Worm (Caenorhabditis elegans): ENCODE measurements around the gene atg-16.1.

Gene atg-16.1

ce11 chrX:4495814-4496567 lies 33.7 kb upstream of the atg-16.1 start:
- TF ChIP-seq mbf-1 (tag; optimal IDR thresholded peaks at IDR 0.05) (no peak), ZK546.5 (tag; optimal IDR thresholded peaks at IDR 0.05) (no peak), lin-11 (tag; optimal IDR thresholded peaks at IDR 0.05) (no peak), unc-62 (GFP tag; optimal IDR thresholded peaks at IDR 0.05) (no peak), alr-1 (tag; optimal IDR thresholded peaks at IDR 0.05) (no peak), nhr-25 (tag; optimal IDR thresholded peaks at IDR 0.05) (no peak), Y55F3AM.14 (GFP tag; optimal IDR thresholded peaks at IDR 0.05) (no peak), nhr-11 (tag; optimal IDR thresholded peaks at IDR 0.05) (no peak), fos-1 (tag; optimal IDR thresholded peaks at IDR 0.05) (no peak), F13H6.1 (tag; optimal IDR thresholded peaks at IDR 0.05) (no peak), crh-2 (tag; optimal IDR thresholded peaks at IDR 0.05) (no peak)

ce11 chrX:4493439-4494006 lies 31.3 kb upstream of the atg-16.1 start:
- TF ChIP-seq R02D3.7 (tag; optimal IDR thresholded peaks at IDR 0.05) (no peak), zag-1 (tag; optimal IDR thresholded peaks at IDR 0.05) (no peak), nhr-77 (tag; optimal IDR thresholded peaks at IDR 0.05) (no peak), nhr-11 (tag; optimal IDR thresholded peaks at IDR 0.05) (no peak), nhr-129 (tag; optimal IDR thresholded peaks at IDR 0.05) (no peak)

- TF ChIP-seq lin-13 (GFP tag; optimal IDR thresholded peaks at IDR 0.05) = no peak
- no peak for TF ChIP-seq ztf-1 (GFP tag; conservative IDR thresholded peaks at IDR 0.05)
- no peak for TF ChIP-seq unc-55 (GFP tag; optimal IDR thresholded peaks at IDR 0.05)
- TF ChIP-seq ceh-82 (tag; optimal IDR thresholded peaks at IDR 0.05) = no peak
- no peak for TF ChIP-seq ceh-16 (tag; optimal IDR thresholded peaks at IDR 0.05)
Observed at ce11 chrX:4492199-4492598, 29.9 kb upstream of the atg-16.1 start, which contains the start of gene F46H6.5. Gene F46H6.5 (minus strand): TSS chrX:4492208.

- TF ChIP-seq C34F6.9 (tag; optimal IDR thresholded peaks at IDR 0.05) (peak; percentile 47), nhr-6 (tag; optimal IDR thresholded peaks at IDR 0.05) (no peak), elt-3 (tag; optimal IDR thresholded peaks at IDR 0.05) (no peak), mdl-1 (tag; optimal IDR thresholded peaks at IDR 0.05) (no peak), egl-27 (tag; optimal IDR thresholded peaks at IDR 0.05) (no peak), nhr-129 (tag; optimal IDR thresholded peaks at IDR 0.05) (peak; percentile 65), unc-39 (tag; optimal IDR thresholded peaks at IDR 0.05) (no peak), nhr-21 (tag; optimal IDR thresholded peaks at IDR 0.05) (no peak), nhr-77 (tag; optimal IDR thresholded peaks at IDR 0.05) (no peak)
Observed at ce11 chrX:4490400-4490799, 28.1 kb upstream of the atg-16.1 start.

ce11 chrX:4488807-4489336 lies 26.6 kb upstream of the atg-16.1 start, which contains the start of gene ncr-1:
Gene ncr-1 (minus strand): TSS chrX:4488857.
- TF ChIP-seq nhr-77 (tag; optimal IDR thresholded peaks at IDR 0.05) (no peak), elt-3 (tag; optimal IDR thresholded peaks at IDR 0.05) (no peak), elt-1 (tag; optimal IDR thresholded peaks at IDR 0.05) (no peak), sem-4 (tag; optimal IDR thresholded peaks at IDR 0.05) (no peak), Y55F3AM.14 (GFP tag; optimal IDR thresholded peaks at IDR 0.05) (no peak), ama-1 (optimal IDR thresholded peaks at IDR 0.05) (no peak), F13H6.1 (tag; optimal IDR thresholded peaks at IDR 0.05) (no peak), unc-55 (GFP tag; optimal IDR thresholded peaks at IDR 0.05) (peak; percentile 56), C34F6.9 (tag; optimal IDR thresholded peaks at IDR 0.05) (peak; percentile 12), crh-2 (tag; optimal IDR thresholded peaks at IDR 0.05) (no peak), mbf-1 (tag; optimal IDR thresholded peaks at IDR 0.05) (no peak), nhr-11 (tag; optimal IDR thresholded peaks at IDR 0.05) (no peak), nhr-10 (tag; optimal IDR thresholded peaks at IDR 0.05) (no peak)

ce11 chrX:4484072-4484471 lies 21.8 kb upstream of the atg-16.1 start:
- no peak for TF ChIP-seq lin-39 (tag; optimal IDR thresholded peaks at IDR 0.05)
- peak; percentile 15 for TF ChIP-seq fos-1 (tag; optimal IDR thresholded peaks at IDR 0.05)
- peak; percentile 5 for TF ChIP-seq nhr-129 (tag; optimal IDR thresholded peaks at IDR 0.05)
- no peak for TF ChIP-seq unc-62 (GFP tag; optimal IDR thresholded peaks at IDR 0.05)
- no peak for TF ChIP-seq lin-11 (tag; optimal IDR thresholded peaks at IDR 0.05)
- no peak for TF ChIP-seq lsy-2 (tag; optimal IDR thresholded peaks at IDR 0.05)
- peak; percentile 5 for TF ChIP-seq blmp-1 (tag; optimal IDR thresholded peaks at IDR 0.05; ENCODE audit: insufficient read depth)
- TF ChIP-seq nhr-12 (tag; optimal IDR thresholded peaks at IDR 0.05) = no peak
- no peak for TF ChIP-seq nhr-25 (tag; optimal IDR thresholded peaks at IDR 0.05)
